Worm (Caenorhabditis elegans): ENCODE results near the gene kmo-1.

DNA sequence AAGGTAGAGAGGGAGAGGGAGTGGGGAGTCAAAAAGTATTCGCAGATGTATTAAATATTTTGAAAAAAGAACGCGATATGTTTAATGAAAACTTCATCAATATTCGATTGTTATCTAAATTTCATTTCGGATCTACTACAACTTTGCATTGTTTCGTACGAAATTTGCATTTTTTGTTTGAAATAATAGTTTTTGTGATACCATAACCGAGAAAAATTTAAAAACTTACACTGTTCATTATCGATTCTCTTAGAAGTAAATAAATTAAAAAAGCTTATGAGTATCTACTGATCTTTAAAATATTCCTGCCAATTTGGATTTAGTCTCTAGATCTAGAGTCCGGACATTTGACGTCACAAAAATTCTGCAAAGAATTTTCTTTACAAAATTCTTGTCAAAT, 10.0 kb upstream of the kmo-1 start, which contains the start of gene R07B7.9:
- TF ChIP-seq ces-1 (GFP tag; optimal IDR thresholded peaks at IDR 0.05) (no peak), aha-1 (tag; optimal IDR thresholded peaks at IDR 0.05) (no peak), nhr-77 (tag; optimal IDR thresholded peaks at IDR 0.05) (no peak), mab-9 (GFP tag; IDR thresholded peaks at IDR 0.05) (no peak), ztf-4 (tag; optimal IDR thresholded peaks at IDR 0.05) (no peak), nhr-71 (tag; optimal IDR thresholded peaks at IDR 0.05) (no peak), unc-62 (GFP tag; optimal IDR thresholded peaks at IDR 0.05) (no peak)

All from whole organism, L1 larva.